Fruit fly (Drosophila melanogaster): ENCODE data around the gene CG13631.

CG13631 gene

dm6 chr3R:24816993-24817854 lies 48.1 kb downstream of the CG13631 start, which contains the start of the genes CG5808 and Saf-B:
Gene CG5808 (minus strand): TSS chr3R:24817007.
Gene Saf-B (plus strand): TSS chr3R:24817464.
- no peak for TF ChIP-seq CG34367 (tag; optimal IDR thresholded peaks at IDR 0.05)
- 0 out of 2 replicates have a peak, but pooled peaks have one; percentile 21 for TF ChIP-seq CG32121 (GFP tag; IDR thresholded peaks at IDR 0.05)
